Fruit fly (Drosophila melanogaster) whole organism, embryonic: Measurements from ENCODE around the gene VhaM9.7-c.

Source experiments
- Adf1 ChIP-seq: fragments of 200-800 bp; sonication (Bioruptor generic); IDR thresholded peaks from 2 replicates; pipeline ENCODE4 v1.3.6; 2022; ENCODE audit warnings: missing biosample characterization, missing genetic modification characterization
- B-H1 ChIP-seq: fragments of 200-800 bp; sonication (Bioruptor generic); IDR thresholded peaks from 3 replicates; pipeline ENCODE4 v1.3.6; 2022; ENCODE audit warnings: missing biosample characterization, missing genetic modification characterization
- CG11504 ChIP-seq: fragments of 200-800 bp; sonication (Bioruptor generic); optimal IDR thresholded peaks from 3 replicates; lab custom pipeline; 2019; ENCODE audit warnings: missing biosample characterization, mild to moderate bottlenecking, missing genetic modification characterization, moderate library complexity
- CG12104 ChIP-seq: fragments of 200-800 bp; sonication (Bioruptor generic); optimal IDR thresholded peaks from 3 replicates; lab custom pipeline; 2016; ENCODE audit warnings: missing biosample characterization, missing genetic modification characterization
- CG13296 ChIP-seq: fragments of 200-800 bp; sonication (Bioruptor generic); optimal IDR thresholded peaks from 3 replicates; lab custom pipeline; 2018; ENCODE audit warnings: missing biosample characterization, mild to moderate bottlenecking, missing genetic modification characterization
- CG14014 ChIP-seq: fragments of 200-800 bp; sonication (Bioruptor generic); IDR thresholded peaks from 2 replicates; pipeline ENCODE4 v1.3.6; 2022; ENCODE audit warnings: missing biosample characterization, missing genetic modification characterization
- CG14050 ChIP-seq: fragments of 200-800 bp; sonication (Bioruptor generic); IDR thresholded peaks from 3 replicates; pipeline ENCODE4 v1.3.6; 2022; ENCODE audit warnings: missing biosample characterization, missing genetic modification characterization
- CG14860 ChIP-seq: fragments of 200-800 bp; sonication (Bioruptor generic); IDR thresholded peaks from 3 replicates; pipeline ENCODE4 v1.3.6; 2022; ENCODE audit warnings: missing biosample characterization, missing genetic modification characterization; ENCODE audit not compliant: partially characterized antibody
- CG15696 ChIP-seq: fragments of 200-800 bp; sonication (Bioruptor generic); optimal IDR thresholded peaks from 2 replicates; lab custom pipeline; 2019; ENCODE audit warnings: missing biosample characterization, mild to moderate bottlenecking, missing genetic modification characterization, moderate library complexity
- CG17186 ChIP-seq: fragments of 200-800 bp; sonication (Bioruptor generic); optimal IDR thresholded peaks from 3 replicates; lab custom pipeline; 2017; ENCODE audit warnings: missing biosample characterization, missing genetic modification reagents, missing genetic modification characterization
- CG18011 ChIP-seq: fragments of 200-800 bp; sonication (Bioruptor generic); optimal IDR thresholded peaks from 2 replicates; lab custom pipeline; 2017; ENCODE audit warnings: missing biosample characterization, missing genetic modification characterization, mild to moderate bottlenecking, moderate library complexity, missing genotype
- CG30020 ChIP-seq: fragments of 200-800 bp; optimal IDR thresholded peaks from 2 replicates; lab custom pipeline; 2019; ENCODE audit warnings: missing biosample characterization, mild to moderate bottlenecking, missing genetic modification characterization, moderate library complexity
- CG34224 ChIP-seq: fragments of 200-800 bp; sonication (Bioruptor generic); IDR thresholded peaks from 3 replicates; pipeline ENCODE4 v1.3.6; 2022; ENCODE audit warnings: missing biosample characterization, missing genetic modification characterization; ENCODE audit not compliant: partially characterized antibody
- CG3838 ChIP-seq: fragments of 200-800 bp; sonication (Bioruptor generic); optimal IDR thresholded peaks from 3 replicates; lab custom pipeline; 2016; ENCODE audit warnings: missing biosample characterization, missing genetic modification characterization
- CG3847 ChIP-seq: fragments of 200-800 bp; sonication (Bioruptor generic); IDR thresholded peaks from 2 replicates; pipeline ENCODE4 v1.3.6; 2022; ENCODE audit warnings: missing biosample characterization, missing genetic modification characterization
- CG6689 ChIP-seq: fragments of 200-800 bp; sonication (Bioruptor generic); IDR thresholded peaks from 2 replicates; pipeline ENCODE4 v1.3.6; 2022; ENCODE audit warnings: missing biosample characterization, missing genetic modification characterization
- CG7745 ChIP-seq: fragments of 200-800 bp; sonication (Bioruptor generic); optimal IDR thresholded peaks from 2 replicates; lab custom pipeline; 2018; ENCODE audit warnings: missing biosample characterization, mild to moderate bottlenecking, missing genetic modification characterization, moderate library complexity
- CG7839 ChIP-seq: fragments of 200-800 bp; sonication (Bioruptor generic); optimal IDR thresholded peaks from 3 replicates; lab custom pipeline; 2018; ENCODE audit warnings: missing biosample characterization, mild to moderate bottlenecking, missing genetic modification characterization, moderate library complexity
- D19A ChIP-seq: fragments of 200-800 bp; optimal IDR thresholded peaks from 3 replicates; lab custom pipeline; 2019; ENCODE audit warnings: missing biosample characterization, mild to moderate bottlenecking, missing genetic modification characterization, moderate library complexity
- Deaf1 ChIP-seq: fragments of 200-800 bp; optimal IDR thresholded peaks from 3 replicates; lab custom pipeline; 2019; ENCODE audit warnings: missing biosample characterization, mild to moderate bottlenecking, missing genetic modification characterization, moderate library complexity
- ERR ChIP-seq: fragments of 200-800 bp; sonication (Bioruptor generic); optimal IDR thresholded peaks from 2 replicates; lab custom pipeline; 2016; ENCODE audit warnings: missing biosample characterization, missing genetic modification characterization
- Eip74EF ChIP-seq, 2 experiments: fragments of 200-800 bp in 1 of 2; fragments of >200 bp in 1 of 2; sonication (Bioruptor generic) in 1 of 2; optimal IDR thresholded peaks; 2 replicates each; lab custom pipeline; 2017 to 2019; ENCODE audit warnings: missing biosample characterization in 2 of 2, missing genetic modification characterization in 2 of 2, mild to moderate bottlenecking in 1 of 2, moderate library complexity in 1 of 2
- HHEX ChIP-seq: fragments of 200-800 bp; sonication (Bioruptor generic); optimal IDR thresholded peaks from 3 replicates; lab custom pipeline; 2017; ENCODE audit warnings: missing biosample characterization, mild to moderate bottlenecking, missing genetic modification characterization, missing genetic modification reagents
- Hmx ChIP-seq: fragments of 200-800 bp; sonication (Bioruptor generic); optimal IDR thresholded peaks from 2 replicates; lab custom pipeline; 2016; ENCODE audit warnings: missing biosample characterization, missing genetic modification characterization
- Hr78 ChIP-seq, 2 experiments: fragments of 200-800 bp in 1 of 2; fragments of >200 bp in 1 of 2; sonication (Bioruptor generic) in 1 of 2; optimal IDR thresholded peaks; 2 replicates each; lab custom pipeline; 2017 to 2019; ENCODE audit warnings: missing biosample characterization in 2 of 2, missing genetic modification characterization in 2 of 2, mild to moderate bottlenecking in 1 of 2, moderate library complexity in 1 of 2
- Lpt ChIP-seq: fragments of >200 bp; optimal IDR thresholded peaks from 2 replicates; lab custom pipeline; 2018; ENCODE audit warnings: missing biosample characterization, missing genetic modification characterization
- NFAT ChIP-seq: fragments of 200-800 bp; sonication (Bioruptor generic); IDR thresholded peaks from 2 replicates; pipeline ENCODE4 v1.3.6; 2022; ENCODE audit warnings: missing biosample characterization, missing genetic modification characterization
- NK7.1 ChIP-seq: fragments of 200-800 bp; sonication (Bioruptor generic); optimal IDR thresholded peaks from 3 replicates; lab custom pipeline; 2016; ENCODE audit warnings: missing biosample characterization, missing genetic modification characterization
- Stat92E ChIP-seq, 3 experiments: fragments of >200 bp in 2 of 3; fragments of 200-800 bp in 1 of 3; sonication (Bioruptor generic) in 1 of 3; optimal IDR thresholded peaks; 2 replicates each; lab custom pipeline; 2017 to 2019; ENCODE audit warnings: missing biosample characterization in 3 of 3, missing genetic modification characterization in 3 of 3, mild to moderate bottlenecking in 1 of 3, moderate library complexity in 1 of 3
- TFAM ChIP-seq: fragments of 200-800 bp; sonication (Bioruptor generic); optimal IDR thresholded peaks from 2 replicates; lab custom pipeline; 2017; ENCODE audit warnings: missing biosample characterization, missing genetic modification characterization, inconsistent platforms
- ci ChIP-seq: fragments of 200-800 bp; sonication (Bioruptor generic); IDR thresholded peaks from 3 replicates; pipeline ENCODE4 v1.3.6; 2022; ENCODE audit warnings: missing biosample characterization, missing genetic modification characterization
- dati ChIP-seq: fragments of 200-800 bp; sonication (Bioruptor generic); IDR thresholded peaks from 2 replicates; pipeline ENCODE4 v1.3.6; 2022; ENCODE audit warnings: missing biosample characterization, missing genetic modification characterization
- fd64A ChIP-seq: fragments of 200-800 bp; sonication (Bioruptor generic); optimal IDR thresholded peaks from 3 replicates; lab custom pipeline; 2018; ENCODE audit warnings: missing biosample characterization, mild to moderate bottlenecking, missing genetic modification characterization
- kah ChIP-seq: fragments of 200-800 bp; sonication (Bioruptor generic); optimal IDR thresholded peaks from 2 replicates; lab custom pipeline; 2018; ENCODE audit warnings: missing biosample characterization, mild to moderate bottlenecking, missing genetic modification characterization
- kay ChIP-seq: fragments of 200-800 bp; sonication (Bioruptor generic); optimal IDR thresholded peaks from 2 replicates; lab custom pipeline; 2016; ENCODE audit warnings: missing biosample characterization, missing genetic modification characterization
- lbe ChIP-seq: fragments of 200-800 bp; sonication (Bioruptor generic); optimal IDR thresholded peaks from 2 replicates; lab custom pipeline; 2016; ENCODE audit warnings: missing biosample characterization, mild to moderate bottlenecking, missing genetic modification characterization
- mam ChIP-seq: fragments of 200-800 bp; sonication (Bioruptor generic); optimal IDR thresholded peaks from 3 replicates; lab custom pipeline; 2016; ENCODE audit warnings: missing biosample characterization, missing genetic modification characterization
- ranshi ChIP-seq: fragments of 200-800 bp; sonication (Bioruptor generic); IDR thresholded peaks from 2 replicates; pipeline ENCODE4 v1.3.6; 2022; ENCODE audit warnings: missing biosample characterization, missing genetic modification characterization
- ro ChIP-seq: fragments of 200-800 bp; sonication (Bioruptor generic); IDR thresholded peaks from 2 replicates; pipeline ENCODE4 v1.3.6; 2022; ENCODE audit warnings: missing biosample characterization, missing genetic modification characterization
- schlank ChIP-seq: fragments of 200-800 bp; sonication (Bioruptor generic); optimal IDR thresholded peaks from 2 replicates; lab custom pipeline; 2018; ENCODE audit warnings: missing biosample characterization, mild to moderate bottlenecking, missing genetic modification characterization
- sqz ChIP-seq: fragments of 200-800 bp; sonication (Bioruptor generic); optimal IDR thresholded peaks from 3 replicates; lab custom pipeline; 2018; ENCODE audit warnings: missing biosample characterization, mild to moderate bottlenecking, missing genetic modification characterization
- stc ChIP-seq: fragments of 200-800 bp; sonication (Bioruptor generic); IDR thresholded peaks from 2 replicates; pipeline ENCODE4 v1.3.6; 2022; ENCODE audit warnings: missing biosample characterization, missing genetic modification characterization
- tx ChIP-seq: fragments of 200-800 bp; sonication (Bioruptor generic); optimal IDR thresholded peaks from 2 replicates; lab custom pipeline; 2016; ENCODE audit warnings: missing biosample characterization, missing genetic modification characterization
- vnd ChIP-seq: fragments of 200-800 bp; sonication (Bioruptor generic); IDR thresholded peaks from 3 replicates; pipeline ENCODE4 v1.3.6; 2022; ENCODE audit warnings: missing biosample characterization, missing genetic modification characterization; ENCODE audit not compliant: partially characterized antibody
- vvl ChIP-seq: fragments of 200-800 bp; sonication (Bioruptor generic); IDR thresholded peaks from 2 replicates; pipeline ENCODE4 v1.3.6; 2022; ENCODE audit warnings: missing biosample characterization, missing genetic modification characterization
- wdn ChIP-seq: fragments of 200-800 bp; sonication (Bioruptor generic); IDR thresholded peaks from 2 replicates; pipeline ENCODE4 v1.3.6; 2022; ENCODE audit warnings: missing biosample characterization, missing genetic modification characterization
- wek ChIP-seq: fragments of 200-800 bp; sonication (Bioruptor generic); optimal IDR thresholded peaks from 3 replicates; lab custom pipeline; 2018; ENCODE audit warnings: missing biosample characterization, mild to moderate bottlenecking, missing genetic modification characterization, moderate library complexity
- wor ChIP-seq: fragments of 200-800 bp; sonication (Bioruptor generic); IDR thresholded peaks from 2 replicates; pipeline ENCODE4 v1.3.6; 2022; ENCODE audit warnings: missing biosample characterization, missing genetic modification characterization
- zen ChIP-seq: fragments of 200-800 bp; sonication (Bioruptor generic); optimal IDR thresholded peaks from 3 replicates; lab custom pipeline; 2018; ENCODE audit warnings: missing biosample characterization, mild to moderate bottlenecking, missing genetic modification characterization, moderate library complexity

The VhaM9.7-c gene

DNA sequence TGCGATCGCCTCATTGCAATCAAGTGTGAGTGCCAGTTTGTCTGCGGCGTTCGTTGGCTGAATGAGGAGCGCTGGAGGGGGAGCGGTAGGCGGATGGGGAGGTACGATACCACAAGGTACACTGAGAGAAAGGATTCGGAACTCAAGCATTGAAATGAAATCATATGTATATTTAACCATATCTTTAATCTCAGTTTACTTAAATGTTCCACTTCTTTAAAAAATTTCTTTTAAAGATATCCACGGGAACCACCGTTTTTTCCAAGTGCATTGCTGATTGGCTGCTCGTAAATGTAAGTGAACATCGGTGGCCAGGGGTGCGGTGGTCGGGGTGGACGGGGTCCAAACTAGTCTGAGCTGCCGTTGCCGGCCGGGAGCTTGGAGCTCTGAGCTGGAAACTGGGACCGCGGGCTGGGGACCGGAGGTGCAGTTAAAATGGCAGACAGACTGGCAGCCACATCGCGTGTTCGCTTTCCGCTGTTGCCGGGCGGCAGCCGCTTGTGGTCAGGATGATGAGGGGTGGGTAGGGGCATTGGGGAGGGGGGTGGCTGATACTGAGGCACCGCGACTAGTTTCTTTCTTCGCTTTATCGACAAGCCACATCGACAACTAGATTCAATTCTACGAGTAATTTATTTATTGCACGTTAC lies 41.6 kb upstream of the VhaM9.7-c start (continued):
- TF ChIP-seq HHEX (peak; percentile 94), Stat92E (GFP tag; optimal IDR thresholded peaks at IDR 0.05; lab: Kevin White, UChicago) (peak in 1 of 3 experiments; percentile 93), CG17186 (GFP tag; lab: Kevin White, UChicago) (peak; percentile 87), wdn (GFP tag; lab: Robert Waterston, UW) (peak; percentile 65; the same call in 1 of the 2 replicates), fd64A (GFP tag; lab: Kevin White, UChicago) (peak; percentile 96), kah (GFP tag; lab: Kevin White, UChicago) (peak; percentile 96), stc (peak; percentile 97), Adf1 (GFP tag; lab: Robert Waterston, UW) (peak; percentile 52), zen (peak; percentile 88), CG6689 (GFP tag; lab: Robert Waterston, UW) (peak; percentile 96), CG14050 (GFP tag; lab: Robert Waterston, UW) (peak; percentile 97), NK7.1 (GFP tag; lab: Kevin White, UChicago) (peak; percentile 94), CG18011 (peak; percentile 74), CG13296 (peak; percentile 82), schlank (tag; lab: Kevin White, UChicago) (peak; percentile 71), vvl (GFP tag; lab: Robert Waterston, UW) (peak; percentile 99), ci (peak; percentile 99), Hr78 (GFP tag; optimal IDR thresholded peaks at IDR 0.05; lab: Kevin White, UChicago) (peak in 1 of 2 experiments; percentile 92), lbe (GFP tag; lab: Kevin White, UChicago) (peak; percentile 88), CG30020 (peak; percentile 82), Deaf1 (tag; lab: Kevin White, UChicago) (peak; percentile 81), kay (GFP tag; lab: Kevin White, UChicago) (peak; percentile 87), CG14860 (GFP tag; lab: Robert Waterston, UW) (no peak), B-H1 (GFP tag; lab: Robert Waterston, UW) (peak; percentile 94), CG14014 (GFP tag; lab: Robert Waterston, UW) (peak; percentile 95), D19A (tag; lab: Kevin White, UChicago) (peak; percentile 94), wor (GFP tag; lab: Robert Waterston, UW) (peak; percentile 95), CG3847 (GFP tag; lab: Robert Waterston, UW) (peak; percentile 92), Eip74EF (GFP tag; optimal IDR thresholded peaks at IDR 0.05; lab: Kevin White, UChicago) (peak in 1 of 2 experiments; percentile 91), wek (GFP tag; lab: Kevin White, UChicago) (peak; percentile 88), CG12104 (GFP tag; lab: Kevin White, UChicago) (peak; percentile 84), CG11504 (peak; percentile 97), ranshi (GFP tag; lab: Robert Waterston, UW) (peak; percentile 96), ERR (GFP tag; lab: Kevin White, UChicago) (peak; percentile 91), CG7839 (peak; percentile 97), NFAT (GFP tag; lab: Robert Waterston, UW) (peak; percentile 81), dati (GFP tag; lab: Robert Waterston, UW) (peak; percentile 92), sqz (GFP tag; lab: Kevin White, UChicago) (peak; percentile 92), tx (GFP tag; lab: Kevin White, UChicago) (peak; percentile 94), vnd (GFP tag; lab: Robert Waterston, UW) (no peak), Hmx (GFP tag; lab: Kevin White, UChicago) (peak; percentile 58), Lpt (GFP tag; lab: Kevin White, UChicago) (no peak), mam (peak; percentile 89), CG34224 (no peak), ro (GFP tag; lab: Robert Waterston, UW) (peak; percentile 88), TFAM (GFP tag; lab: Kevin White, UChicago) (peak; percentile 86), CG3838 (GFP tag; lab: Kevin White, UChicago) (peak; percentile 87), CG15696 (tag; lab: Kevin White, UChicago) (peak; percentile 87), CG7745 (tag; lab: Kevin White, UChicago) (peak; percentile 53)
